Worm (Caenorhabditis elegans) whole organism, L3 larva: Measurements from ENCODE around the gene ZC262.13.

Experiments
- R02D3.7 ChIP-seq: fragments of 150-350 bp; optimal IDR thresholded peaks from 2 replicates; lab custom pipeline; 2014; ENCODE audit warnings: missing biosample characterization, missing genetic modification characterization
- aly-2 ChIP-seq: fragments of 150-350 bp; optimal IDR thresholded peaks from 2 replicates; lab custom pipeline; 2014; ENCODE audit warnings: missing biosample characterization, missing genetic modification characterization
- ama-1 ChIP-seq: fragments of 150-350 bp; optimal IDR thresholded peaks from 2 replicates; lab custom pipeline; 2018
- ceh-82 ChIP-seq: fragments of 150-350 bp; optimal IDR thresholded peaks from 2 replicates; lab custom pipeline; 2014; ENCODE audit warnings: missing biosample characterization, missing genetic modification characterization
- elt-2 ChIP-seq: sonication (generic microtip); optimal IDR thresholded peaks from 2 replicates; lab custom pipeline; 2016; ENCODE audit warnings: missing genetic modification reagents, mild to moderate bottlenecking, missing genetic modification characterization, missing compliant biosample characterization
- nhr-23 ChIP-seq: fragments of 150-350 bp; optimal IDR thresholded peaks from 2 replicates; lab custom pipeline; 2014; ENCODE audit warnings: missing biosample characterization, missing genetic modification reagents, missing genetic modification characterization
- nhr-77 ChIP-seq: fragments of 150-350 bp; optimal IDR thresholded peaks from 2 replicates; lab custom pipeline; 2014; ENCODE audit warnings: missing biosample characterization, missing genetic modification characterization
- pha-4 ChIP-seq: fragments of 150-350 bp; optimal IDR thresholded peaks from 2 replicates; lab custom pipeline; 2014; ENCODE audit warnings: missing biosample characterization, missing genetic modification reagents, missing genetic modification characterization
- snpc-4 ChIP-seq: fragments of 150-350 bp; optimal IDR thresholded peaks from 2 replicates; lab custom pipeline; 2014; ENCODE audit warnings: missing biosample characterization, missing genetic modification characterization

ce11 chrIII:8358213-8358672 is 32.2 kb downstream of the ZC262.13 start, which contains the start of the genes R05D3.8 and rfp-1:
- no peak for TF ChIP-seq nhr-77 (tag; lab: Kevin White, UChicago)
- TF ChIP-seq aly-2 (tag; lab: Kevin White, UChicago) = no peak
- TF ChIP-seq nhr-23 (tag; lab: Kevin White, UChicago) = peak; percentile 85
- peak; percentile 27 for TF ChIP-seq ama-1 (lab: Kevin White, UChicago)
- peak; percentile 39 for TF ChIP-seq snpc-4
- TF ChIP-seq R02D3.7 (tag; lab: Kevin White, UChicago) = peak; percentile 99
- no peak for TF ChIP-seq ceh-82 (tag; lab: Kevin White, UChicago)
- peak; percentile 97 for TF ChIP-seq pha-4 (tag; lab: Kevin White, UChicago)
- peak; percentile 56 for TF ChIP-seq elt-2
